Fruit fly (Drosophila melanogaster): ENCODE results near the gene mgl.
"Not testable (repeated sequence)": the region's sequence is repeated elsewhere in the genome, so short reads cannot be mapped to it uniquely, and the experiment has no call there.

DNA sequence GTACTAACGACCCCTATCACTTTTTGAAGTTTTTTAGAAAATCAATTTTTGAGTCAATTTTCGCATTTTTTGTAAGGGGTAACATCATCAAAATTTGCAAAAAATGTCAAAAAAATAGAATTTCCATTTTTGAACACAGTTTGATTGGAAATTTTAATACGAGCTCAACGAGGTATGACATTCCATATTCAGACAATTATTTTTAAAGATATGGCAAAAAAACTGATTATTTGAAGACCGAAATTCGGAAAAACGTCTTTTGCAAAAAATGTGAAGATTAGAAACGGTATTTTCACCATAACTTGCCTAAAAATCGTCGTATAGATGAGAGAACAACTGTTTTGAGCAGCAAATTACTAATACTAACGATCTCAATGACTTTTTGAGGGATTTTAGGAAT, 103.1 kb downstream of the mgl start:
- not testable (repeated sequence) for TF ChIP-seq Hnf4 (GFP tag; optimal IDR thresholded peaks at IDR 0.05); lola (GFP tag; optimal IDR thresholded peaks at IDR 0.05); br (GFP tag; optimal IDR thresholded peaks at IDR 0.05); pan (optimal IDR thresholded peaks at IDR 0.05); sv (GFP tag; optimal IDR thresholded peaks at IDR 0.05); Sp1 (GFP tag; optimal IDR thresholded peaks at IDR 0.05)
